Worm (Caenorhabditis elegans) whole organism, L4 larva: ENCODE measurements around the gene csb-1.

Experiments
- ZK546.5 ChIP-seq, 2 experiments: sonication (generic microtip); optimal IDR thresholded peaks; 2 replicates each; lab custom pipeline; 2017; ENCODE audit warnings: missing biosample characterization in 2 of 2, missing genetic modification characterization in 2 of 2
- ceh-32 ChIP-seq: sonication (generic microtip); optimal IDR thresholded peaks from 2 replicates; lab custom pipeline; 2016; ENCODE audit warnings: mild to moderate bottlenecking, missing genetic modification characterization, missing compliant biosample characterization; ENCODE audit not compliant: poor library complexity
- daf-8 ChIP-seq: fragments of 200-800 bp; sonication (Bioruptor generic); IDR thresholded peaks from 2 replicates; pipeline ENCODE4 v1.3.6; 2022; ENCODE audit warnings: missing genetic modification characterization, missing compliant biosample characterization
- egl-43 ChIP-seq: fragments of 200-800 bp; sonication (Bioruptor generic); IDR thresholded peaks from 2 replicates; pipeline ENCODE4 v1.3.6; 2022; ENCODE audit warnings: missing genetic modification reagents, missing genetic modification characterization, missing compliant biosample characterization
- mep-1 ChIP-seq: fragments of 150-350 bp; sonication (generic microtip); optimal IDR thresholded peaks from 3 replicates; lab custom pipeline; 2014; ENCODE audit warnings: missing biosample characterization, missing genetic modification characterization
- nhr-237 ChIP-seq: sonication (generic microtip); optimal IDR thresholded peaks from 2 replicates; lab custom pipeline; 2017; ENCODE audit warnings: missing biosample characterization, missing genetic modification characterization
- nhr-77 ChIP-seq: fragments of 150-350 bp; optimal IDR thresholded peaks from 2 replicates; lab custom pipeline; 2014; ENCODE audit warnings: missing biosample characterization, missing genetic modification characterization
- pha-4 ChIP-seq, 2 experiments: fragments of 150-350 bp in 1 of 2; fragments of 200-800 bp in 1 of 2; sonication (Bioruptor generic) in 1 of 2; IDR thresholded peaks in 1 of 2; optimal IDR thresholded peaks in 1 of 2; 2 replicates each; pipeline versions ENCODE4 v1.3.6 to Lab custom; 2014 to 2022; ENCODE audit warnings: missing genetic modification characterization in 2 of 2, missing genetic modification reagents in 2 of 2, missing biosample characterization in 1 of 2, missing compliant biosample characterization in 1 of 2

ce11 chrX:15876936-15877335, 11.2 kb upstream of the csb-1 start:
- TF ChIP-seq pha-4 (GFP tag; IDR thresholded peaks at IDR 0.05; lab: Robert Waterston, UW) (no peak), pha-4 (tag; optimal IDR thresholded peaks at IDR 0.05; lab: Kevin White, UChicago) (no peak), ZK546.5 (tag; optimal IDR thresholded peaks at IDR 0.05; lab: Kevin White, UChicago) (no peak), nhr-77 (tag; lab: Kevin White, UChicago) (no peak), egl-43 (GFP tag; lab: Robert Waterston, UW) (peak; percentile 57; the same call in 1 of the 2 replicates), daf-8 (no peak), ceh-32 (tag; lab: Kevin White, UChicago) (no peak), nhr-237 (tag; lab: Kevin White, UChicago) (no peak), mep-1 (tag; lab: Kevin White, UChicago) (no peak)
